Worm (Caenorhabditis elegans): ENCODE data around the gene Y1B5A.1.

DNA sequence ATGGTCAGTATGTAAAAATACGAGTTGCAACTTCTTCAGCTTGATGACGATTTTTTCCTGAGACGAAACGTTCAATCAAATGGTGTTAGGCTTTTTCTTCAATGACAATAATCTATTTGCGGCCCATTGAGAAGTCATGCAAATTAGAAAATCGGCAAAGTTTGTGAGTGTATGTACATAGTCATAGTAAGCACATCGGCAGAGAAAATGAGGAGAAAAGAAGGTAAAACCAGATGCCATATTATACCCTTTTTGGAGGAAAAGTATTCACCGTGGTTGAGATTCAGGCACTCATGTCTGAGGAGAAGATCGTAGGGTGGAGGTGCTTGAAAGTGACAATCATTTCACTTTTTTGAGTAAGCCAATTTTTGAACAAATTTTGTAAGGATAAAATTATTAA, 11.2 kb downstream of the Y1B5A.1 start, which contains the start of gene C36B7.5:
- TF ChIP-seq nhr-28 (tag; optimal IDR thresholded peaks at IDR 0.05) (no peak), nhr-237 (tag; optimal IDR thresholded peaks at IDR 0.05) (no peak), set-16 (GFP tag; IDR thresholded peaks at IDR 0.05) (no peak), F44E2.7 (GFP tag; IDR thresholded peaks at IDR 0.05) (no peak), ceh-28 (tag; optimal IDR thresholded peaks at IDR 0.05) (no peak)
